Worm (Caenorhabditis elegans) whole organism, L4/young adult: ENCODE data around the gene Y42G9A.2.

ENCODE experiments used
- dao-5 ChIP-seq: sonication (generic microtip); optimal IDR thresholded peaks from 2 replicates; lab custom pipeline; 2016; ENCODE audit warnings: missing genotype, missing genetic modification characterization, moderate library complexity, missing compliant biosample characterization
- him-1 ChIP-seq: sonication (generic microtip); optimal IDR thresholded peaks from 2 replicates; lab custom pipeline; 2016; ENCODE audit warnings: missing genotype, missing genetic modification reagents, missing genetic modification characterization, missing compliant biosample characterization

DNA sequence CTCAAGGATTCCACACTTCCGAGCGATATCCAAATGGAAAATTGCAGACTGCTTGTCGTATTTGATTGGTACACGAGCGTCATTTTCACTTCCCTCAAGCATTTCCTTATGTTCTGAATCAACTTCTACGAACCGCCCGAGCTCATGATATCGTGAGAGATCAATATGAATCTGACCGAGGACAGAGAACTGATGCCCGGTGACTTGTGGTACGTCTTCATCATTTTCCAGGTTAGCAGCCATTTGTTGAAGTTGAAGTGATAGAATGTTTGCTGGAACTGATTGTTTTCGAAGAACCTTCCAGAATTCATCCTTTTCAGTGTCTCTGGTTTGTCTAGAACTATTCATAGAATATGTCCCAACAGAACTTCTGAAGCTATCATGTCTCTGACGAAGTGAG, 18.6 kb downstream of the Y42G9A.2 start:
- TF ChIP-seq him-1 (tag; lab: Kevin White, UChicago) (no peak), dao-5 (no peak)
